Worm (Caenorhabditis elegans): ENCODE results near the gene F56D2.2.

ce11 chrIII:5624835-5625234 lies 37.8 kb downstream of the F56D2.2 start, which contains the start of gene daf-4:
- no peak for TF ChIP-seq F49E8.2 (tag; optimal IDR thresholded peaks at IDR 0.05; ENCODE audit: borderline replicate concordance)
- TF ChIP-seq unc-62 (GFP tag; optimal IDR thresholded peaks at IDR 0.05 in 1 of 2): no peak
- no peak for TF ChIP-seq unc-62 (tag; optimal IDR thresholded peaks at IDR 0.05)
- no peak for TF ChIP-seq pha-4 (GFP tag; IDR thresholded peaks at IDR 0.05)
- TF ChIP-seq pha-4 (tag; optimal IDR thresholded peaks at IDR 0.05): no peak
- TF ChIP-seq ctbp-1 (GFP tag; IDR thresholded peaks at IDR 0.05): no peak
- no peak for TF ChIP-seq ces-1 (GFP tag; optimal IDR thresholded peaks at IDR 0.05)
- TF ChIP-seq nhr-6 (tag; optimal IDR thresholded peaks at IDR 0.05): no peak
- TF ChIP-seq jun-1 (tag; optimal IDR thresholded peaks at IDR 0.05): no peak
- TF ChIP-seq ama-1 (optimal IDR thresholded peaks at IDR 0.05): no peak
- TF ChIP-seq lsy-2 (tag; optimal IDR thresholded peaks at IDR 0.05): no peak
- TF ChIP-seq daf-12 (tag; optimal IDR thresholded peaks at IDR 0.05): no peak
- no peak for TF ChIP-seq nhr-76 (tag; optimal IDR thresholded peaks at IDR 0.05)
- no peak for TF ChIP-seq nhr-237 (tag; optimal IDR thresholded peaks at IDR 0.05)

All from whole organism, L4 larva.